Fruit fly (Drosophila melanogaster) S2 (cell line): ENCODE results near the gene Ets96B.

Source experiments
- CG8478 ChIP-seq: fragments of >200 bp; optimal IDR thresholded peaks from 2 replicates; lab custom pipeline; 2018
- CTCF ChIP-seq, 2 experiments: fragments of >200 bp; optimal IDR thresholded peaks; 2 replicates each; lab custom pipeline; 2018

- no peak for TF ChIP-seq CG8478 (lab: Kevin White, UChicago)
- no peak for TF ChIP-seq CTCF (optimal IDR thresholded peaks at IDR 0.05; lab: Kevin White, UChicago)
Observed at dm6 chr3R:24790036-24790435, 2.2 kb downstream of the Ets96B start, which contains the start of gene CG13634.
